Fruit fly (Drosophila melanogaster): Measurements from ENCODE around the gene CG16825.

CG16825 gene

DNA sequence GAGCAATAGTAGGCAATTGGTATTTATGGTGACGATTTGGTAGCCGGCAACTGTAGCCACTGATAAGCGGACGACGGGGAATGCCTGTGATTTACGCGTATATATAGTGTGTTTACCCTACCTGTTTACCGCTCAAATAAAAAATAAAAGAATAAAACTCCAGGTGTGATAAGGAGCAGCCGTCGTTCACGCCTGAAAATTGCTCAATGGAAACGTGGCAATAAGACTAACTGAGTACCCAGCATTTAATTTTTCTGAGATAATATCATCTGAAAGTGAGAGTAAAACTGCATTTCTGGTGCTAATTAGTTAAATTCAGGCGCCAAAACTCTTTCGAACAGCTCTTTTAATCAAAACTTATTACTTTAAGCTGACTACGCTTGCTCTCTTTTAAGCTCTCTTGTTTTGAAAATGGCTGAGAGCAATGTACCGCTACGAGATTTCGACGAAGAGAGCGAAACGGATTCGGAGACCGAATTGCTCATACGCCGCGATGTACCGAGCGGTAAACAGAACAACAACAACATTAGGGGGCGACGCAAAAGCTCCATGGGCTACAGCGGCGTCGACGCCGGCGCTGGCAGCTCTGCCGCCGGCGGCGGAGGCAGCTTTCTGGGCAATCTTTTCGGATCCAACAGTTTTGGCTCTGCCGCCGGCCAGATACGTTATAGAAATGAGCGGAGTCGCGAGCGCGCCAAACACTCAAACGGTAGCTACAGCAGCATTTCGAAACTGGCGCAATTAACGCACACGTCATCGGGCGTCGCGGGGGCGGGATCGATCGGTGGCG, 14.1 kb upstream of the CG16825 start (continued):
- TF ChIP-seq CHES-1-like (GFP tag; optimal IDR thresholded peaks at IDR 0.05) (peak; percentile 59), toy (GFP tag; IDR thresholded peaks at IDR 0.05) (no peak; the same call in 1 of the 2 replicates), CG2875 (GFP tag; optimal IDR thresholded peaks at IDR 0.05) (peak; percentile 82), Hand (GFP tag; optimal IDR thresholded peaks at IDR 0.05) (peak; percentile 78), CG15011 (GFP tag; optimal IDR thresholded peaks at IDR 0.05) (peak; percentile 83), CG3065 (GFP tag; optimal IDR thresholded peaks at IDR 0.05) (no peak), tin (GFP tag; optimal IDR thresholded peaks at IDR 0.05) (no peak), CG2116 (GFP tag; optimal IDR thresholded peaks at IDR 0.05) (peak; percentile 3), CG2678 (tag; optimal IDR thresholded peaks at IDR 0.05) (peak; percentile 92), ase (GFP tag; IDR thresholded peaks at IDR 0.05) (no peak), cato (GFP tag; optimal IDR thresholded peaks at IDR 0.05; ENCODE audit: borderline replicate concordance) (no peak), Xbp1 (GFP tag; optimal IDR thresholded peaks at IDR 0.05) (peak; percentile 10), Med (GFP tag) (peak; percentile 96), CG17912 (GFP tag; optimal IDR thresholded peaks at IDR 0.05) (peak; percentile 89), chif (GFP tag; optimal IDR thresholded peaks at IDR 0.05) (no peak), z (GFP tag; IDR thresholded peaks at IDR 0.05) (peak; percentile 47; the same call in 2 of the 3 replicates), Atf-2 (GFP tag; optimal IDR thresholded peaks at IDR 0.05) (peak; percentile 12), Mad (GFP tag; optimal IDR thresholded peaks at IDR 0.05) (peak; percentile 42), sug (tag; optimal IDR thresholded peaks at IDR 0.05) (peak; percentile 81), nerfin-2 (GFP tag; IDR thresholded peaks at IDR 0.05; ENCODE audit: partially characterized antibody) (no peak), vnd (GFP tag; IDR thresholded peaks at IDR 0.05; ENCODE audit: partially characterized antibody) (no peak), CG18619 (GFP tag; optimal IDR thresholded peaks at IDR 0.05) (peak; percentile 88), dysf (GFP tag; IDR thresholded peaks at IDR 0.05) (peak; percentile 64; the same call in 2 of the 3 replicates), pan (optimal IDR thresholded peaks at IDR 0.05) (no peak), pan (GFP tag; optimal IDR thresholded peaks at IDR 0.05 in 1 of 2, IDR thresholded peaks at IDR 0.05 in 1 of 2) (peak in 1 of 2 experiments; percentile 61), sens (GFP tag) (peak; percentile 90), sob (GFP tag; IDR thresholded peaks at IDR 0.05) (peak; percentile 36), Dad (GFP tag; optimal IDR thresholded peaks at IDR 0.05) (peak; percentile 39), CG18011 (GFP tag; optimal IDR thresholded peaks at IDR 0.05) (peak; percentile 50), CrebB (tag; optimal IDR thresholded peaks at IDR 0.05) (peak; percentile 92), CG32532 (GFP tag; IDR thresholded peaks at IDR 0.05) (peak; percentile 46), salm (tag; optimal IDR thresholded peaks at IDR 0.05) (peak; percentile 88), Lhr (GFP tag; optimal IDR thresholded peaks at IDR 0.05) (peak; percentile 38), Bteb2 (GFP tag; optimal IDR thresholded peaks at IDR 0.05) (peak; percentile 63), CG8290 (GFP tag; optimal IDR thresholded peaks at IDR 0.05) (no peak), CG8290 (tag; optimal IDR thresholded peaks at IDR 0.05) (peak in 1 of 2 experiments; percentile 96), CG1529 (GFP tag; optimal IDR thresholded peaks at IDR 0.05) (peak; percentile 84), CG7928 (GFP tag; optimal IDR thresholded peaks at IDR 0.05) (peak; percentile 71), Aef1 (GFP tag; IDR thresholded peaks at IDR 0.05) (no peak), CG1024 (GFP tag; IDR thresholded peaks at IDR 0.05) (peak; percentile 35; the same call in 1 of the 2 replicates), tio (GFP tag; optimal IDR thresholded peaks at IDR 0.05) (no peak), klu (GFP tag; IDR thresholded peaks at IDR 0.05) (no peak), hb (GFP tag; IDR thresholded peaks at IDR 0.05; ENCODE audit: partially characterized antibody) (no peak), Ssrp (tag; optimal IDR thresholded peaks at IDR 0.05) (no peak), CG14710 (tag; optimal IDR thresholded peaks at IDR 0.05) (no peak), NfI (GFP tag; optimal IDR thresholded peaks at IDR 0.05) (peak; percentile 72), Sry-δ (GFP tag; optimal IDR thresholded peaks at IDR 0.05) (no peak), CG6683 (GFP tag; optimal IDR thresholded peaks at IDR 0.05) (peak; percentile 76), corto (GFP tag; optimal IDR thresholded peaks at IDR 0.05) (no peak)
